Worm (Caenorhabditis elegans): ENCODE data around the gene asg-2.

DNA sequence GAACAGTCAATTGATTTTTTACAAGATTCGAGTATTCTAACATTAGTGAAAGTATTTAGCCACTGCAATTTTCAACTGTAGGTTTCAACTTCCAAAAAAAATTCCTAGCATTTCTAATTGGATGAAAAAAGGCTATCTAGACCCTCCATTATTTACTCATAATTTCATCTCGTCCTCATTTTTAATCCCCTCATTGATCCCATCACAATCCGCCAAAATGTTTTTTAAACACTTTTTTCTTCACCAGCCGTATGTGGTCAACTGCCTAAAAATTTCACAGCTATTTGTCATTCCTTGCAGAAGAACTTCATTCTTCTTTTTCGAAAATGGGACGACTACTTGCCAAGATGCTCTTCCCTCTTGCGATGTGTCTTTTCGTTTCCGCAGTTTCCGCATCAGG lies 12.3 kb downstream of the asg-2 start, which contains the start of gene rig-3:
- TF ChIP-seq atf-7 (tag; optimal IDR thresholded peaks at IDR 0.05), result no peak
- no peak for TF ChIP-seq let-526 (GFP tag; IDR thresholded peaks at IDR 0.05)
- TF ChIP-seq ama-1 (optimal IDR thresholded peaks at IDR 0.05), result no peak
- no peak for TF ChIP-seq ama-1 (GFP tag; optimal IDR thresholded peaks at IDR 0.05)
- TF ChIP-seq dpff-1 (tag; optimal IDR thresholded peaks at IDR 0.05), result no peak
- TF ChIP-seq madf-8 (GFP tag; conservative IDR thresholded peaks at IDR 0.05), result no peak
- TF ChIP-seq F49E8.2 (tag; optimal IDR thresholded peaks at IDR 0.05; ENCODE audit: insufficient read depth), result no peak
- TF ChIP-seq pha-4 (tag; optimal IDR thresholded peaks at IDR 0.05), result no peak
- no peak for TF ChIP-seq F22D6.2 (tag; optimal IDR thresholded peaks at IDR 0.05)
- TF ChIP-seq sptf-2 (GFP tag; optimal IDR thresholded peaks at IDR 0.05), result no peak
- no peak for TF ChIP-seq egrh-3 (GFP tag; IDR thresholded peaks at IDR 0.05)
- TF ChIP-seq lin-26 (GFP tag; IDR thresholded peaks at IDR 0.05), result no peak

Data from whole organism, young adult.